Worm (Caenorhabditis elegans) whole organism, young adult: ENCODE data around the gene R11D1.3.

ENCODE experiments used
- B0019.2 ChIP-seq: fragments of 200-800 bp; sonication (Bioruptor generic); conservative IDR thresholded peaks from 2 replicates; pipeline ENCODE4 v1.3.6; 2022; ENCODE audit warnings: missing genetic modification reagents, missing genetic modification characterization, missing compliant biosample characterization
- D2030.7 ChIP-seq: fragments of 200-800 bp; sonication (Bioruptor generic); IDR thresholded peaks from 2 replicates; pipeline ENCODE4 v1.3.6; 2022; ENCODE audit warnings: missing genetic modification reagents, missing genetic modification characterization, missing compliant biosample characterization
- F37B4.10 ChIP-seq: fragments of 200-800 bp; sonication (Bioruptor generic); IDR thresholded peaks from 2 replicates; pipeline ENCODE4 v1.3.6; 2022; ENCODE audit warnings: missing genetic modification characterization, missing compliant biosample characterization
- F49E8.2 ChIP-seq: sonication (generic microtip); optimal IDR thresholded peaks from 3 replicates; lab custom pipeline; 2017; ENCODE audit warnings: missing genetic modification characterization, mild to moderate bottlenecking, missing compliant biosample characterization, antibody characterized with exemption, moderate library complexity; ENCODE audit not compliant: insufficient read depth
- F57A8.1 ChIP-seq: fragments of 200-800 bp; sonication (Bioruptor generic); optimal IDR thresholded peaks from 2 replicates; lab custom pipeline; 2018; ENCODE audit warnings: mild to moderate bottlenecking, missing genetic modification characterization, moderate library complexity, missing compliant biosample characterization
- F57C9.4 ChIP-seq: sonication (generic microtip); optimal IDR thresholded peaks from 2 replicates; lab custom pipeline; 2017; ENCODE audit warnings: mild to moderate bottlenecking, missing genetic modification characterization, missing compliant biosample characterization
- Y53G8AR.9 ChIP-seq: fragments of 200-800 bp; sonication (Bioruptor generic); conservative IDR thresholded peaks from 2 replicates; pipeline ENCODE4 v1.3.6; 2022; ENCODE audit warnings: missing genetic modification reagents, missing genetic modification characterization, missing compliant biosample characterization
- Y56A3A.18 ChIP-seq: fragments of 200-800 bp; sonication (Bioruptor generic); IDR thresholded peaks from 2 replicates; pipeline ENCODE4 v1.3.6; 2022; ENCODE audit warnings: missing genetic modification reagents, missing genetic modification characterization, missing compliant biosample characterization
- Y67H2A.10 ChIP-seq: fragments of 200-800 bp; sonication (Bioruptor generic); conservative IDR thresholded peaks from 2 replicates; pipeline ENCODE4 v1.3.6; 2022; ENCODE audit warnings: missing genetic modification reagents, missing genetic modification characterization, missing compliant biosample characterization
- Y79H2A.3 ChIP-seq: fragments of 200-800 bp; sonication (Bioruptor generic); conservative IDR thresholded peaks from 2 replicates; pipeline ENCODE4 v1.3.6; 2022; ENCODE audit warnings: missing genetic modification reagents, missing genetic modification characterization, missing compliant biosample characterization
- Y95B8A.8 ChIP-seq: fragments of 200-800 bp; sonication (Bioruptor generic); IDR thresholded peaks from 2 replicates; pipeline ENCODE4 v1.3.6; 2022; ENCODE audit warnings: missing genetic modification reagents, missing genetic modification characterization, missing compliant biosample characterization
- ZK185.1 ChIP-seq: sonication (generic microtip); optimal IDR thresholded peaks from 2 replicates; lab custom pipeline; 2016; ENCODE audit warnings: mild to moderate bottlenecking, missing genetic modification characterization, missing compliant biosample characterization; ENCODE audit not compliant: poor library complexity, severe bottlenecking
- akir-1 ChIP-seq: fragments of 200-800 bp; sonication (Bioruptor generic); optimal IDR thresholded peaks from 2 replicates; lab custom pipeline; 2018; ENCODE audit warnings: mild to moderate bottlenecking, missing genetic modification characterization, moderate library complexity, missing compliant biosample characterization
- attf-5 ChIP-seq: fragments of 200-800 bp; sonication (Bioruptor generic); optimal IDR thresholded peaks from 2 replicates; lab custom pipeline; 2018; ENCODE audit warnings: mild to moderate bottlenecking, missing genetic modification characterization, missing compliant biosample characterization
- bed-2 ChIP-seq: fragments of 200-800 bp; sonication (Bioruptor generic); IDR thresholded peaks from 2 replicates; pipeline ENCODE4 v1.3.6; 2022; ENCODE audit warnings: missing genetic modification reagents, missing genetic modification characterization, missing compliant biosample characterization
- ceh-100 ChIP-seq: fragments of 200-800 bp; sonication (Bioruptor generic); IDR thresholded peaks from 2 replicates; pipeline ENCODE4 v1.3.6; 2022; ENCODE audit warnings: missing genetic modification reagents, missing genetic modification characterization, missing compliant biosample characterization
- ceh-27 ChIP-seq: fragments of 200-800 bp; sonication (Bioruptor generic); optimal IDR thresholded peaks from 2 replicates; lab custom pipeline; 2018; ENCODE audit warnings: mild to moderate bottlenecking, missing genetic modification characterization, moderate library complexity, missing compliant biosample characterization
- ceh-58 ChIP-seq: fragments of 200-800 bp; sonication (Bioruptor generic); IDR thresholded peaks from 2 replicates; pipeline ENCODE4 v1.3.6; 2022; ENCODE audit warnings: missing genetic modification characterization, missing compliant biosample characterization
- egl-18 ChIP-seq: fragments of 200-800 bp; sonication (Bioruptor generic); IDR thresholded peaks from 2 replicates; pipeline ENCODE4 v1.3.6; 2022; ENCODE audit warnings: missing genetic modification reagents, missing genetic modification characterization, missing compliant biosample characterization
- egrh-3 ChIP-seq: fragments of 200-800 bp; sonication (Bioruptor generic); IDR thresholded peaks from 2 replicates; pipeline ENCODE4 v1.3.6; 2022; ENCODE audit warnings: missing genetic modification reagents, missing genetic modification characterization, missing compliant biosample characterization
- him-1 ChIP-seq: sonication (generic microtip); optimal IDR thresholded peaks from 2 replicates; lab custom pipeline; 2016; ENCODE audit warnings: missing genotype, missing genetic modification reagents, missing genetic modification characterization, missing compliant biosample characterization
- hmg-1.2 ChIP-seq: fragments of 200-800 bp; sonication (Bioruptor generic); IDR thresholded peaks from 2 replicates; pipeline ENCODE4 v1.3.6; 2022; ENCODE audit warnings: missing genetic modification reagents, missing genetic modification characterization, missing compliant biosample characterization
- hrde-1 ChIP-seq: sonication (generic microtip); optimal IDR thresholded peaks from 2 replicates; lab custom pipeline; 2016; ENCODE audit warnings: missing genetic modification characterization, mild to moderate bottlenecking, missing compliant biosample characterization, moderate library complexity, missing genotype, missing genetic modification reagents, borderline replicate concordance
- lag-1 ChIP-seq: fragments of 200-800 bp; sonication (Bioruptor generic); IDR thresholded peaks from 2 replicates; pipeline ENCODE4 v1.3.6; 2022; ENCODE audit warnings: missing genetic modification reagents, missing genetic modification characterization, missing compliant biosample characterization
- let-526 ChIP-seq: fragments of 200-800 bp; sonication (Bioruptor generic); IDR thresholded peaks from 2 replicates; pipeline ENCODE4 v1.3.6; 2022; ENCODE audit warnings: missing genetic modification reagents, missing genetic modification characterization, missing compliant biosample characterization
- lin-26 ChIP-seq: fragments of 200-800 bp; sonication (Bioruptor generic); IDR thresholded peaks from 2 replicates; pipeline ENCODE4 v1.3.6; 2022; ENCODE audit warnings: missing genetic modification reagents, missing genetic modification characterization, missing compliant biosample characterization
- lin-35 ChIP-seq, 3 experiments: fragments of 150-350 bp in 2 of 3; sonication (generic microtip) in 1 of 3; optimal IDR thresholded peaks; 2 replicates each; lab custom pipeline; 2014 to 2018; ENCODE audit warnings: missing biosample characterization in 3 of 3, missing genetic modification characterization in 3 of 3, missing genetic modification reagents in 3 of 3
- lin-54 ChIP-seq: fragments of 200-800 bp; sonication (Bioruptor generic); optimal IDR thresholded peaks from 2 replicates; lab custom pipeline; 2018; ENCODE audit warnings: mild to moderate bottlenecking, missing genetic modification characterization, missing compliant biosample characterization
- lsy-27 ChIP-seq: sonication (generic microtip); optimal IDR thresholded peaks from 2 replicates; lab custom pipeline; 2017; ENCODE audit warnings: missing genetic modification characterization, mild to moderate bottlenecking, missing compliant biosample characterization, antibody characterized with exemption, missing genotype, borderline replicate concordance; ENCODE audit not compliant: insufficient read depth
- madf-6 ChIP-seq: fragments of 200-800 bp; sonication (Bioruptor generic); IDR thresholded peaks from 2 replicates; pipeline ENCODE4 v1.3.6; 2022; ENCODE audit warnings: missing genetic modification reagents, missing genetic modification characterization, missing compliant biosample characterization
- madf-8 ChIP-seq: fragments of 200-800 bp; sonication (Bioruptor generic); conservative IDR thresholded peaks from 2 replicates; pipeline ENCODE4 v1.3.6; 2022; ENCODE audit warnings: missing genetic modification reagents, missing genetic modification characterization, missing compliant biosample characterization
- mcd-1 ChIP-seq: fragments of 200-800 bp; sonication (Bioruptor generic); IDR thresholded peaks from 2 replicates; pipeline ENCODE4 v1.3.6; 2022; ENCODE audit warnings: missing genetic modification reagents, missing genetic modification characterization, missing compliant biosample characterization
- nhr-179 ChIP-seq: sonication (generic microtip); optimal IDR thresholded peaks from 2 replicates; lab custom pipeline; 2016; ENCODE audit warnings: mild to moderate bottlenecking, missing genetic modification characterization, missing compliant biosample characterization
- nhr-27 ChIP-seq: fragments of 200-800 bp; sonication (Bioruptor generic); optimal IDR thresholded peaks from 2 replicates; lab custom pipeline; 2018; ENCODE audit warnings: mild to moderate bottlenecking, missing genetic modification characterization, moderate library complexity, missing compliant biosample characterization
- pha-4 ChIP-seq: fragments of 150-350 bp; sonication (generic microtip); optimal IDR thresholded peaks from 2 replicates; lab custom pipeline; 2014; ENCODE audit warnings: missing biosample characterization, missing genetic modification reagents, missing genetic modification characterization
- rpc-1 ChIP-seq, 2 experiments: fragments of 150-350 bp in 1 of 2; sonication (generic microtip) in 1 of 2; optimal IDR thresholded peaks; 2 replicates each; lab custom pipeline; 2014 to 2018; ENCODE audit warnings: missing biosample characterization in 1 of 2, missing genetic modification characterization in 1 of 2, missing genetic modification reagents in 1 of 2, missing genotype in 1 of 2
- sdz-38 ChIP-seq: sonication (generic microtip); optimal IDR thresholded peaks from 2 replicates; lab custom pipeline; 2016; ENCODE audit warnings: missing genotype, missing genetic modification characterization, missing compliant biosample characterization
- sea-2 ChIP-seq: fragments of 200-800 bp; sonication (Bioruptor generic); IDR thresholded peaks from 2 replicates; pipeline ENCODE4 v1.3.6; 2022; ENCODE audit warnings: missing genetic modification characterization, missing compliant biosample characterization
- snpc-3.4 ChIP-seq: sonication (generic microtip); optimal IDR thresholded peaks from 2 replicates; lab custom pipeline; 2017; ENCODE audit warnings: missing genetic modification characterization, mild to moderate bottlenecking, missing compliant biosample characterization, antibody characterized with exemption, moderate library complexity, missing genotype, missing genetic modification reagents
- snpc-4 ChIP-seq, 5 experiments: fragments of 150-350 bp in 1 of 5; sonication (generic microtip) in 4 of 5; optimal IDR thresholded peaks; 2 replicates each; lab custom pipeline; 2014 to 2018; ENCODE audit warnings: missing genetic modification characterization in 5 of 5, missing biosample characterization in 3 of 5, antibody characterized with exemption in 2 of 5, mild to moderate bottlenecking in 2 of 5, missing compliant biosample characterization in 2 of 5, missing genotype in 2 of 5, moderate library complexity in 2 of 5, missing genetic modification reagents in 1 of 5
- tbx-9 ChIP-seq: sonication (generic microtip); optimal IDR thresholded peaks from 2 replicates; lab custom pipeline; 2016; ENCODE audit warnings: borderline replicate concordance, missing genetic modification characterization, inconsistent platforms, missing compliant biosample characterization
- unc-130 ChIP-seq: sonication (generic microtip); optimal IDR thresholded peaks from 2 replicates; lab custom pipeline; 2016; ENCODE audit warnings: missing genetic modification reagents, missing genetic modification characterization, missing compliant biosample characterization
- zim-3 ChIP-seq: sonication (generic microtip); optimal IDR thresholded peaks from 2 replicates; lab custom pipeline; 2017; ENCODE audit warnings: mild to moderate bottlenecking, missing genetic modification characterization, moderate library complexity, missing compliant biosample characterization
- ztf-26 ChIP-seq: sonication (generic microtip); optimal IDR thresholded peaks from 2 replicates; lab custom pipeline; 2017; ENCODE audit warnings: missing genetic modification characterization, missing compliant biosample characterization
- ztf-28 ChIP-seq: fragments of 200-800 bp; sonication (Bioruptor generic); IDR thresholded peaks from 2 replicates; pipeline ENCODE4 v1.3.6; 2022; ENCODE audit warnings: missing genetic modification reagents, missing genetic modification characterization, missing compliant biosample characterization
- ztf-6 ChIP-seq: fragments of 200-800 bp; sonication (Bioruptor generic); IDR thresholded peaks from 2 replicates; pipeline ENCODE4 v1.3.6; 2022; ENCODE audit warnings: missing genetic modification reagents, missing genetic modification characterization, missing compliant biosample characterization

R11D1.3 gene

DNA sequence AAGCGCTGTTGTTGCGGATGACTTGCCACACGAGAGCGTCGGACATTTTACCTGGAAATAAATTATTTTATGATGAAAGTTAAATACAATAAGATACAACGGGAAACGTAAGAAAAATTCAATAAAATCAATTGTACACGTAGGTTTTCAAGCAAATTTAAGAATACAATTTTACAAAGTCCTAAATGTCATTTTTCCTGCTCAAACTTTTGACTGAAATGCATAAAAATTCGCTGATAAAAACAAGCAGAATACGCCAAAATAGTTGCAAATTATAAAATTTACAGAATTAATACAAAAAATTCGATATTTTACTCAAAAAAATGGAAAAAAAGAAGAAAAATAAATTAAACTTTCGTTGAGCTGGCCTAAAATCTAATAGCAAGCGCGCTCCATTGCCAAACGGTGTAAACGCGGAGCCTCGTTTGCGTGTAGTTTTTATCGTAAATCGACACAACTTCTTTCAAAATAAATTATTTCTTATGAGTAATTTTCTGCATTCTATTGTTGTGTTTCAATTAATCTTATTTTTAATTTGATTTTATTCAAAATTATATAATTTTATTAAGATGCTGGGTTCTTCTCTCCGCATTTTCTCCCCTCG lies 16.3 kb upstream of the R11D1.3 start, which contains the start of the genes rpl-28 and mrpl-49 (continued):
- TF ChIP-seq egrh-3 (GFP tag; lab: Robert Waterston, UW): no peak
- TF ChIP-seq hrde-1 (tag; lab: Kevin White, UChicago): no peak
- TF ChIP-seq lin-35 (GFP tag; optimal IDR thresholded peaks at IDR 0.05; lab: Kevin White, UChicago): peak in 1 of 3 experiments; percentile 76
- no peak for TF ChIP-seq F57C9.4 (tag; lab: Kevin White, UChicago)
- no peak for TF ChIP-seq Y79H2A.3 (GFP tag; lab: Robert Waterston, UW)
- 0 out of 2 replicates have a peak, but pooled peaks have one; percentile 25 for TF ChIP-seq B0019.2 (GFP tag; lab: Robert Waterston, UW)
- peak; percentile 95 for TF ChIP-seq attf-5 (GFP tag; lab: Kevin White, UChicago)
- no peak for TF ChIP-seq tbx-9 (tag; lab: Kevin White, UChicago)
- TF ChIP-seq Y53G8AR.9 (GFP tag; lab: Robert Waterston, UW): peak; percentile 48; the same call in 1 of the 2 replicates
- no peak for TF ChIP-seq Y56A3A.18 (GFP tag; lab: Robert Waterston, UW)
- TF ChIP-seq Y95B8A.8: no peak
- no peak for TF ChIP-seq F57A8.1 (GFP tag; lab: Kevin White, UChicago)
- no peak for TF ChIP-seq lin-26 (GFP tag; lab: Robert Waterston, UW)
- no peak for TF ChIP-seq sea-2 (GFP tag; lab: Robert Waterston, UW)
- no peak for TF ChIP-seq F37B4.10 (GFP tag; lab: Robert Waterston, UW)
- TF ChIP-seq hmg-1.2 (GFP tag; lab: Robert Waterston, UW): peak; percentile 52
- no peak for TF ChIP-seq bed-2
- TF ChIP-seq zim-3: no peak
- TF ChIP-seq ztf-26 (tag; lab: Kevin White, UChicago): peak; percentile 21
- TF ChIP-seq him-1 (tag; lab: Kevin White, UChicago): no peak
- 0 out of 2 replicates have a peak, but pooled peaks have one; percentile 4 for TF ChIP-seq madf-8
- peak; percentile 44 for TF ChIP-seq ZK185.1
- TF ChIP-seq F49E8.2 (tag; lab: Kevin White, UChicago): peak; percentile 42
- TF ChIP-seq lsy-27: no peak
- no peak for TF ChIP-seq nhr-27 (tag; lab: Kevin White, UChicago)
- TF ChIP-seq D2030.7 (GFP tag; lab: Robert Waterston, UW): peak; percentile 42; the same call in 1 of the 2 replicates
- no peak for TF ChIP-seq unc-130 (GFP tag; lab: Kevin White, UChicago)
- no peak for TF ChIP-seq sdz-38 (tag; lab: Kevin White, UChicago)
- TF ChIP-seq ztf-6 (GFP tag; lab: Robert Waterston, UW): no peak
- TF ChIP-seq lag-1 (GFP tag; lab: Robert Waterston, UW): no peak
- TF ChIP-seq madf-6 (GFP tag; lab: Robert Waterston, UW): no peak
- TF ChIP-seq ztf-28 (GFP tag; lab: Robert Waterston, UW): no peak
- no peak for TF ChIP-seq snpc-4 (GFP tag; optimal IDR thresholded peaks at IDR 0.05; lab: Kevin White, UChicago)
- peak in 3 of 4 experiments; percentile 28 to 81 (median 32) for TF ChIP-seq snpc-4 (tag; optimal IDR thresholded peaks at IDR 0.05; lab: Kevin White, UChicago)
- no peak for TF ChIP-seq ceh-58 (GFP tag; lab: Robert Waterston, UW)
- no peak for TF ChIP-seq ceh-100 (GFP tag; lab: Robert Waterston, UW)
- TF ChIP-seq Y67H2A.10 (GFP tag; lab: Robert Waterston, UW): no peak
- peak; percentile 34 for TF ChIP-seq ceh-27 (GFP tag; lab: Kevin White, UChicago)
- TF ChIP-seq akir-1 (GFP tag; lab: Kevin White, UChicago): no peak
- no peak for TF ChIP-seq nhr-179
- peak; percentile 71 for TF ChIP-seq lin-54 (GFP tag; lab: Kevin White, UChicago)
- no peak for TF ChIP-seq rpc-1 (optimal IDR thresholded peaks at IDR 0.05; lab: Kevin White, UChicago)
- TF ChIP-seq rpc-1 (tag; optimal IDR thresholded peaks at IDR 0.05; lab: Kevin White, UChicago): no peak
- no peak for TF ChIP-seq let-526 (GFP tag; lab: Robert Waterston, UW)
- peak; percentile 96 for TF ChIP-seq mcd-1
- no peak for TF ChIP-seq snpc-3.4
- no peak for TF ChIP-seq egl-18 (GFP tag; lab: Robert Waterston, UW)
- TF ChIP-seq pha-4 (tag; lab: Kevin White, UChicago): no peak
